Fruit fly (Drosophila melanogaster) whole organism, embryonic: ENCODE results near the gene Fnta.
A peak's percentile ranks its signal among the peaks of the same experiment; 100 is the strongest.

Source experiments
- Bdp1 ChIP-seq: fragments of 200-800 bp; sonication (Bioruptor generic); optimal IDR thresholded peaks from 3 replicates; lab custom pipeline; 2016; ENCODE audit warnings: missing biosample characterization, missing genetic modification characterization
- Bgb ChIP-seq: fragments of 200-800 bp; sonication (Bioruptor generic); IDR thresholded peaks from 2 replicates; pipeline ENCODE4 v1.3.6; 2022; ENCODE audit warnings: missing biosample characterization, missing genetic modification characterization; ENCODE audit not compliant: partially characterized antibody
- CG10267 ChIP-seq: fragments of 200-800 bp; sonication (Bioruptor generic); optimal IDR thresholded peaks from 2 replicates; lab custom pipeline; 2018; ENCODE audit warnings: missing biosample characterization, mild to moderate bottlenecking, missing genetic modification characterization, moderate library complexity
- CG10565 ChIP-seq: fragments of 200-800 bp; sonication (Bioruptor generic); optimal IDR thresholded peaks from 3 replicates; lab custom pipeline; 2016; ENCODE audit warnings: missing biosample characterization, mild to moderate bottlenecking, missing genetic modification characterization
- CG13296 ChIP-seq: fragments of 200-800 bp; sonication (Bioruptor generic); optimal IDR thresholded peaks from 3 replicates; lab custom pipeline; 2018; ENCODE audit warnings: missing biosample characterization, mild to moderate bottlenecking, missing genetic modification characterization
- CG15011 ChIP-seq: fragments of 200-800 bp; sonication (Bioruptor generic); optimal IDR thresholded peaks from 3 replicates; lab custom pipeline; 2018; ENCODE audit warnings: missing biosample characterization, mild to moderate bottlenecking, missing genetic modification characterization
- CG1529 ChIP-seq: fragments of 200-800 bp; sonication (Bioruptor generic); optimal IDR thresholded peaks from 3 replicates; lab custom pipeline; 2018; ENCODE audit warnings: missing biosample characterization, missing genetic modification characterization
- CG15696 ChIP-seq: fragments of 200-800 bp; sonication (Bioruptor generic); optimal IDR thresholded peaks from 2 replicates; lab custom pipeline; 2019; ENCODE audit warnings: missing biosample characterization, mild to moderate bottlenecking, missing genetic modification characterization, moderate library complexity
- CG16779 ChIP-seq: fragments of 200-800 bp; sonication (Bioruptor generic); IDR thresholded peaks from 2 replicates; pipeline ENCODE4 v1.3.6; 2022; ENCODE audit warnings: missing biosample characterization, missing genetic modification characterization
- CG16815 ChIP-seq: fragments of 200-800 bp; sonication (Bioruptor generic); optimal IDR thresholded peaks from 3 replicates; lab custom pipeline; 2017; ENCODE audit warnings: missing biosample characterization, mild to moderate bottlenecking, missing genetic modification characterization
- CG17359 ChIP-seq: fragments of 200-800 bp; sonication (Bioruptor generic); optimal IDR thresholded peaks from 3 replicates; lab custom pipeline; 2018; ENCODE audit warnings: missing biosample characterization, mild to moderate bottlenecking, missing genetic modification characterization, moderate library complexity
- CG17385 ChIP-seq: fragments of 200-800 bp; sonication (Bioruptor generic); optimal IDR thresholded peaks from 3 replicates; lab custom pipeline; 2018; ENCODE audit warnings: missing biosample characterization, mild to moderate bottlenecking, missing genetic modification characterization
- CG18599 ChIP-seq: fragments of 200-800 bp; sonication (Bioruptor generic); optimal IDR thresholded peaks from 3 replicates; lab custom pipeline; 2017; ENCODE audit warnings: missing biosample characterization, missing genetic modification characterization, mild to moderate bottlenecking, moderate library complexity, missing genetic modification reagents
- CG18619 ChIP-seq: fragments of 200-800 bp; sonication (Bioruptor generic); optimal IDR thresholded peaks from 3 replicates; lab custom pipeline; 2017; ENCODE audit warnings: missing biosample characterization, mild to moderate bottlenecking, missing genetic modification characterization
- CG3995 ChIP-seq: fragments of 200-800 bp; sonication (Bioruptor generic); optimal IDR thresholded peaks from 3 replicates; lab custom pipeline; 2016; ENCODE audit warnings: missing biosample characterization, missing genetic modification characterization
- CG6683 ChIP-seq: fragments of 200-800 bp; sonication (Bioruptor generic); optimal IDR thresholded peaks from 2 replicates; lab custom pipeline; 2017; ENCODE audit warnings: missing biosample characterization, mild to moderate bottlenecking, missing genetic modification characterization, missing genetic modification reagents
- CG8765 ChIP-seq: fragments of 200-800 bp; sonication (Bioruptor generic); IDR thresholded peaks from 2 replicates; pipeline ENCODE4 v1.3.6; 2022; ENCODE audit warnings: missing biosample characterization, missing genetic modification characterization
- CG9876 ChIP-seq: fragments of 200-800 bp; sonication (Bioruptor generic); optimal IDR thresholded peaks from 2 replicates; lab custom pipeline; 2016; ENCODE audit warnings: missing biosample characterization, missing genetic modification characterization
- CoRest ChIP-seq: fragments of 200-800 bp; sonication (Bioruptor generic); optimal IDR thresholded peaks from 3 replicates; lab custom pipeline; 2018; ENCODE audit warnings: missing biosample characterization, mild to moderate bottlenecking, missing genetic modification characterization, moderate library complexity
- Dip2 ChIP-seq: fragments of 200-800 bp; sonication (Bioruptor generic); IDR thresholded peaks from 2 replicates; pipeline ENCODE4 v1.3.6; 2022; ENCODE audit warnings: missing biosample characterization, missing genetic modification characterization
- Dref ChIP-seq: fragments of 200-800 bp; sonication (Bioruptor generic); IDR thresholded peaks from 2 replicates; pipeline ENCODE4 v1.3.6; 2022; ENCODE audit warnings: missing biosample characterization, missing genetic modification characterization
- Eip74EF ChIP-seq, 2 experiments: fragments of 200-800 bp in 1 of 2; fragments of >200 bp in 1 of 2; sonication (Bioruptor generic) in 1 of 2; optimal IDR thresholded peaks; 2 replicates each; lab custom pipeline; 2017 to 2019; ENCODE audit warnings: missing biosample characterization in 2 of 2, missing genetic modification characterization in 2 of 2, mild to moderate bottlenecking in 1 of 2, moderate library complexity in 1 of 2
- Hr78 ChIP-seq, 2 experiments: fragments of 200-800 bp in 1 of 2; fragments of >200 bp in 1 of 2; sonication (Bioruptor generic) in 1 of 2; optimal IDR thresholded peaks; 2 replicates each; lab custom pipeline; 2017 to 2019; ENCODE audit warnings: missing biosample characterization in 2 of 2, missing genetic modification characterization in 2 of 2, mild to moderate bottlenecking in 1 of 2, moderate library complexity in 1 of 2
- MBD-R2 ChIP-seq: fragments of 200-800 bp; sonication (Bioruptor generic); IDR thresholded peaks from 2 replicates; pipeline ENCODE4 v1.3.6; 2022; ENCODE audit warnings: missing biosample characterization, missing genetic modification characterization
- NC2α ChIP-seq: fragments of 200-800 bp; sonication (Bioruptor generic); optimal IDR thresholded peaks from 2 replicates; lab custom pipeline; 2016; ENCODE audit warnings: missing biosample characterization, missing genetic modification characterization
- Poxn ChIP-seq: fragments of 200-800 bp; sonication (Bioruptor generic); IDR thresholded peaks from 2 replicates; pipeline ENCODE4 v1.3.6; 2022; ENCODE audit warnings: missing biosample characterization, missing genetic modification characterization
- Scr ChIP-seq: fragments of 200-800 bp; sonication (Bioruptor generic); IDR thresholded peaks from 2 replicates; pipeline ENCODE4 v1.3.6; 2022; ENCODE audit warnings: missing biosample characterization, missing genetic modification characterization; ENCODE audit not compliant: partially characterized antibody
- Spps ChIP-seq: fragments of 200-800 bp; sonication (Bioruptor generic); optimal IDR thresholded peaks from 2 replicates; lab custom pipeline; 2018; ENCODE audit warnings: missing biosample characterization, mild to moderate bottlenecking, missing genetic modification characterization
- cato ChIP-seq: fragments of 200-800 bp; sonication (Bioruptor generic); optimal IDR thresholded peaks from 2 replicates; lab custom pipeline; 2016; ENCODE audit warnings: missing biosample characterization, missing genetic modification characterization, borderline replicate concordance
- cwo ChIP-seq: fragments of 200-800 bp; sonication (Bioruptor generic); optimal IDR thresholded peaks from 3 replicates; lab custom pipeline; 2017; ENCODE audit warnings: missing biosample characterization, missing genetic modification characterization, mild to moderate bottlenecking, moderate library complexity, missing genetic modification reagents
- ftz-f1 ChIP-seq: fragments of 200-800 bp; sonication (Bioruptor generic); optimal IDR thresholded peaks from 2 replicates; lab custom pipeline; 2016; ENCODE audit warnings: missing biosample characterization, missing genetic modification characterization
- gce ChIP-seq: fragments of 200-800 bp; sonication (Bioruptor generic); IDR thresholded peaks from 3 replicates; pipeline ENCODE4 v1.3.6; 2022; ENCODE audit warnings: missing biosample characterization, missing genetic modification characterization
- gcm2 ChIP-seq: fragments of 200-800 bp; sonication (Bioruptor generic); optimal IDR thresholded peaks from 2 replicates; lab custom pipeline; 2016; ENCODE audit warnings: missing biosample characterization, missing genetic modification characterization
- gro ChIP-seq: fragments of 200-800 bp; sonication (Bioruptor generic); optimal IDR thresholded peaks from 2 replicates; lab custom pipeline; 2016; ENCODE audit warnings: missing biosample characterization, missing genetic modification characterization
- kay ChIP-seq: fragments of 200-800 bp; sonication (Bioruptor generic); optimal IDR thresholded peaks from 2 replicates; lab custom pipeline; 2016; ENCODE audit warnings: missing biosample characterization, missing genetic modification characterization
- mld ChIP-seq: fragments of 200-800 bp; sonication (Bioruptor generic); IDR thresholded peaks from 3 replicates; pipeline ENCODE4 v1.3.6; 2022; ENCODE audit warnings: missing biosample characterization, missing genetic modification characterization; ENCODE audit not compliant: partially characterized antibody
- pan ChIP-seq, 4 experiments: fragments of >200 bp in 3 of 4; fragments of 200-800 bp in 1 of 4; sonication (Bioruptor generic) in 1 of 4; optimal IDR thresholded peaks in 3 of 4; IDR thresholded peaks in 1 of 4; 2 replicates each; pipeline versions ENCODE4 v1.3.6 to Lab custom; 2017 to 2022; ENCODE audit warnings: missing biosample characterization in 2 of 4, missing genetic modification characterization in 2 of 4, mixed read lengths in 1 of 4
- pb ChIP-seq: fragments of 200-800 bp; sonication (Bioruptor generic); optimal IDR thresholded peaks from 3 replicates; lab custom pipeline; 2016; ENCODE audit warnings: missing biosample characterization, missing genetic modification characterization
- ro ChIP-seq: fragments of 200-800 bp; sonication (Bioruptor generic); IDR thresholded peaks from 2 replicates; pipeline ENCODE4 v1.3.6; 2022; ENCODE audit warnings: missing biosample characterization, missing genetic modification characterization
- stc ChIP-seq: fragments of 200-800 bp; sonication (Bioruptor generic); IDR thresholded peaks from 2 replicates; pipeline ENCODE4 v1.3.6; 2022; ENCODE audit warnings: missing biosample characterization, missing genetic modification characterization
- tna ChIP-seq: fragments of 200-800 bp; sonication (Bioruptor generic); IDR thresholded peaks from 2 replicates; pipeline ENCODE4 v1.3.6; 2022; ENCODE audit warnings: missing biosample characterization, missing genetic modification characterization; ENCODE audit not compliant: partially characterized antibody
- toy ChIP-seq: fragments of 200-800 bp; sonication (Bioruptor generic); IDR thresholded peaks from 2 replicates; pipeline ENCODE4 v1.3.6; 2022; ENCODE audit warnings: missing biosample characterization, missing genetic modification characterization
- trem ChIP-seq: fragments of 200-800 bp; optimal IDR thresholded peaks from 3 replicates; lab custom pipeline; 2019; ENCODE audit warnings: missing biosample characterization, mild to moderate bottlenecking, missing genetic modification characterization, moderate library complexity
- ttk ChIP-seq: fragments of 200-800 bp; sonication (Bioruptor generic); IDR thresholded peaks from 2 replicates; pipeline ENCODE4 v2.1.2; 2022; ENCODE audit warnings: missing biosample characterization, missing genetic modification characterization
- unc-4 ChIP-seq: fragments of 200-800 bp; sonication (Bioruptor generic); IDR thresholded peaks from 2 replicates; pipeline ENCODE4 v1.3.6; 2022; ENCODE audit warnings: missing biosample characterization, missing genetic modification characterization; ENCODE audit not compliant: partially characterized antibody
- wek ChIP-seq: fragments of 200-800 bp; sonication (Bioruptor generic); optimal IDR thresholded peaks from 3 replicates; lab custom pipeline; 2018; ENCODE audit warnings: missing biosample characterization, mild to moderate bottlenecking, missing genetic modification characterization, moderate library complexity

Gene Fnta

dm6 chr2L:4818056-4818455 is 12.4 kb downstream of the Fnta start, which contains the start of gene CG3225 (continued):
- TF ChIP-seq gro (GFP tag; lab: Kevin White, UChicago) (peak; percentile 4), Bgb (GFP tag; lab: Robert Waterston, UW) (peak; percentile 48; the same call in 1 of the 2 replicates), Spps (tag; lab: Kevin White, UChicago) (no peak), CG15696 (no peak), CG10267 (tag; lab: Kevin White, UChicago) (peak; percentile 58), gcm2 (GFP tag; lab: Kevin White, UChicago) (no peak), CG1529 (no peak), toy (GFP tag; lab: Robert Waterston, UW) (no peak), cato (GFP tag; lab: Kevin White, UChicago) (no peak), gce (GFP tag; lab: Robert Waterston, UW) (no peak), wek (GFP tag; lab: Kevin White, UChicago) (no peak), mld (GFP tag; lab: Robert Waterston, UW) (no peak), pan (optimal IDR thresholded peaks at IDR 0.05; lab: Kevin White, UChicago) (no peak), pan (GFP tag; optimal IDR thresholded peaks at IDR 0.05 in 1 of 2, IDR thresholded peaks at IDR 0.05 in 1 of 2) (no peak), Dip2 (GFP tag; lab: Robert Waterston, UW) (no peak), cwo (no peak), CG9876 (GFP tag; lab: Kevin White, UChicago) (no peak), CG6683 (GFP tag; lab: Kevin White, UChicago) (no peak), Poxn (GFP tag; lab: Robert Waterston, UW) (no peak), CG17385 (no peak), NC2α (no peak), pb (GFP tag; lab: Kevin White, UChicago) (no peak), CG17359 (tag; lab: Kevin White, UChicago) (no peak), CG18619 (no peak), ttk (no peak), trem (tag; lab: Kevin White, UChicago) (peak; percentile 70), CG18599 (GFP tag; lab: Kevin White, UChicago) (no peak), Scr (no peak), Eip74EF (GFP tag; optimal IDR thresholded peaks at IDR 0.05; lab: Kevin White, UChicago) (no peak), MBD-R2 (peak; percentile 80), Hr78 (GFP tag; optimal IDR thresholded peaks at IDR 0.05; lab: Kevin White, UChicago) (no peak), ro (GFP tag; lab: Robert Waterston, UW) (no peak), kay (GFP tag; lab: Kevin White, UChicago) (no peak), CG16815 (GFP tag; lab: Kevin White, UChicago) (no peak), ftz-f1 (GFP tag; lab: Kevin White, UChicago) (no peak), CG3995 (GFP tag; lab: Kevin White, UChicago) (no peak), CG16779 (GFP tag; lab: Robert Waterston, UW) (no peak), CG15011 (no peak), Bdp1 (GFP tag; lab: Kevin White, UChicago) (no peak), stc (GFP tag; lab: Robert Waterston, UW) (no peak), CG13296 (GFP tag; lab: Kevin White, UChicago) (no peak), tna (GFP tag; lab: Robert Waterston, UW) (0 out of 2 replicates have a peak, but pooled peaks have one; percentile 50), CoRest (no peak), Dref (GFP tag; lab: Robert Waterston, UW) (peak; percentile 66), CG8765 (no peak), unc-4 (GFP tag; lab: Robert Waterston, UW) (peak; percentile 43; the same call in 1 of the 2 replicates), CG10565 (GFP tag; lab: Kevin White, UChicago) (no peak)
